Worm (Caenorhabditis elegans): ENCODE measurements around the gene K10B3.1.

Gene K10B3.1

DNA sequence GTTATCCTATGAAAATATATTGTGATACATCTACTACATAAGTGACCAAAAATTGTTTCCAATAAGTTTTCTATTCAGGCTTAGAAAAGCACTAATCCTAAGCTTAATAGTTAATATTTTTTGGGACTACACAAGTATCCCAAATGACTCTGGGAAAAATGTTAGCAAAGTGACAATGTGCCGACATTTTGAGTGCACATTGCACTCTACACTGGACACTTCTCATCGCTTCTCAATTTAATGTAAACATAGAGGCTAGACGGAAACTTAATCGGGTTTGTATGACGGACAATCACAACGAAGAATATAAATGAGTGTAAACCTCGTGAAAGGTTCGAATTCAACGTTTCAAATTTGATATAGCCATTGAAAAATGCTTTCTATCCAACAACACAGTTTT, 23.6 kb upstream of the K10B3.1 start (continued):
- TF ChIP-seq ama-1 (optimal IDR thresholded peaks at IDR 0.05) (peak; percentile 95), peb-1 (tag; optimal IDR thresholded peaks at IDR 0.05) (no peak), C34F6.9 (tag; optimal IDR thresholded peaks at IDR 0.05) (no peak), elt-1 (tag; optimal IDR thresholded peaks at IDR 0.05) (no peak), egl-27 (tag; optimal IDR thresholded peaks at IDR 0.05) (peak; percentile 15), nhr-6 (tag; optimal IDR thresholded peaks at IDR 0.05) (peak; percentile 60), mab-5 (tag; optimal IDR thresholded peaks at IDR 0.05) (no peak), elt-3 (tag; optimal IDR thresholded peaks at IDR 0.05) (no peak), alr-1 (tag; optimal IDR thresholded peaks at IDR 0.05) (no peak), sma-3 (GFP tag; optimal IDR thresholded peaks at IDR 0.05) (peak; percentile 71), lin-13 (GFP tag; optimal IDR thresholded peaks at IDR 0.05) (peak; percentile 74), skn-1 (tag; optimal IDR thresholded peaks at IDR 0.05) (no peak)

DNA sequence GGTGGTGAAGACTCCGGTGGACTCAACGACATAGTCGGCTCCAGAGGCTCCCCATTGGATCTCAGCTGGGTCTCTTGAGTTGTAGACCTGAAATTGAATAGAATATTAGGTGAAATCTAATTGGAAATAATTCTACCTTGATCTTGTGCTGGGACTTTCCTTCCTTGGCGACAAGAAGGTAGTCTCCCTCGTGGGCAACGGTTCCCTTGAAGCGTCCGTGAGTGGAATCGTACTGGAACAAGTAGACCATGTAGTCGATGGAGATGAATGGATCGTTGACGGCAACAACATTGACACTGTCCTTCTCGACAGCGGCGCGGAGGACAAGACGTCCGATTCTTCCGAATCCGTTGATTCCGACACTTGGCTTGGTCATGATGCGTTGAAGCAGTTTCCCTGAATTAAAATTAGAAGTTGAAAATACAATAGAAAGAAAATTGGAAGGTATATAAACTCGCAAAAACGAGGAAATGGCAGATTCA, 22.3 kb upstream of the K10B3.1 start, which contains the start of gene gpd-3:
gpd-3 (minus strand) TSS at position 396 of the 482 bp plus-strand sequence.
- TF ChIP-seq dmd-4 (tag; optimal IDR thresholded peaks at IDR 0.05): no peak
- TF ChIP-seq nhr-237 (tag; optimal IDR thresholded peaks at IDR 0.05): no peak
- TF ChIP-seq alr-1 (tag; optimal IDR thresholded peaks at IDR 0.05): no peak
- no peak for TF ChIP-seq nhr-23 (tag; optimal IDR thresholded peaks at IDR 0.05)
- peak in 1 of 2 experiments; percentile 33 for TF ChIP-seq lsy-2 (tag; optimal IDR thresholded peaks at IDR 0.05)
- peak; percentile 75 for TF ChIP-seq ztf-4 (tag; optimal IDR thresholded peaks at IDR 0.05)
- TF ChIP-seq unc-62 (GFP tag; optimal IDR thresholded peaks at IDR 0.05): no peak
- TF ChIP-seq nhr-11 (tag; optimal IDR thresholded peaks at IDR 0.05): no peak
- peak; percentile 17 for TF ChIP-seq sma-3 (GFP tag; optimal IDR thresholded peaks at IDR 0.05)
- no peak for TF ChIP-seq elt-3 (tag; optimal IDR thresholded peaks at IDR 0.05)
- peak; percentile 37 for TF ChIP-seq crh-2 (tag; optimal IDR thresholded peaks at IDR 0.05)
- no peak for TF ChIP-seq nhr-6 (tag; optimal IDR thresholded peaks at IDR 0.05)
- peak; percentile 73 for TF ChIP-seq ama-1 (optimal IDR thresholded peaks at IDR 0.05)
- no peak for TF ChIP-seq zag-1 (tag; optimal IDR thresholded peaks at IDR 0.05)
- TF ChIP-seq sma-9 (GFP tag; optimal IDR thresholded peaks at IDR 0.05): peak; percentile 20
- TF ChIP-seq sma-9 (tag; optimal IDR thresholded peaks at IDR 0.05): no peak
- peak; percentile 39 for TF ChIP-seq gmeb-1 (tag; optimal IDR thresholded peaks at IDR 0.05)
- TF ChIP-seq unc-55 (GFP tag; optimal IDR thresholded peaks at IDR 0.05): no peak
- no peak for TF ChIP-seq aly-2 (tag; optimal IDR thresholded peaks at IDR 0.05)
- TF ChIP-seq ceh-82 (tag; optimal IDR thresholded peaks at IDR 0.05): no peak
- TF ChIP-seq sem-4 (tag; optimal IDR thresholded peaks at IDR 0.05): no peak
- TF ChIP-seq nhr-129 (tag; optimal IDR thresholded peaks at IDR 0.05): peak; percentile 13
- TF ChIP-seq ZK546.5 (tag; optimal IDR thresholded peaks at IDR 0.05): no peak

DNA sequence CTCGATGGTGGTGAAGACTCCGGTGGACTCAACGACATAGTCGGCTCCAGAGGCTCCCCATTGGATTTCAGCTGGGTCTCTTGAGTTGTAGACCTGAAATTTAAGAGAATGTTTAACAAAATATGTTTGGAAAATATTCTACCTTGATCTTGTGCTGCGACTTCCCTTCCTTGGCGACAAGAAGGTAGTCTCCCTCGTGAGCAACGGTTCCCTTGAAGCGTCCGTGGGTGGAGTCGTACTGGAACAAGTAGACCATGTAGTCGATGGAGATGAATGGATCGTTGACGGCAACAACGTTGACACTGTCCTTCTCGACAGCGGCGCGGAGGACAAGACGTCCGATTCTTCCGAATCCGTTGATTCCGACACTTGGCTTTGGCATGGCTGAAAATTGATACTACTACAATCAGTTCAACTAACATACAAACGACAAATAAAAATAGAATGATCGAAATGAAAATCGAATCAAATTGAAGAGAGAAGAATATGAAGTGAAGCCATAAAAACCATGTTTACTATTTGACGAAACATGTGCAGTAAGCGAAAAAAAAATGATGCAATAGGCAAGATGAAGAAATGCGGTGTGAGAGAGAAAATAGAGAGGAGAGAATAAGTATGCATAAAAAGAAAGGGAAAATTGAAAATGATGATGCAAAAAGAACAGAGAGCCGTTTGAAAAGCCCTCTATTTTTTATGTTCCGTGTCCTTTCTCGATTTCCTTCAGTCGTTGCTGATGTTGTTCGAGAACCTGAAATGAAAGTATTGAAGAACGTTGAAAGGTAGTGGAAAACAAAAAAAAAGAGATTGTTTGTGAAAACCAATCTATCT, 20.8 kb upstream of the K10B3.1 start, which contains the start of gene gpd-2:
gpd-2 (minus strand) TSS at position 384 of the 828 bp plus-strand sequence.
- TF ChIP-seq nhr-129 (tag; optimal IDR thresholded peaks at IDR 0.05) (peak; percentile 99), sem-4 (tag; optimal IDR thresholded peaks at IDR 0.05) (peak; percentile 6), nhr-77 (tag; optimal IDR thresholded peaks at IDR 0.05) (no peak), unc-39 (tag; optimal IDR thresholded peaks at IDR 0.05) (no peak), fos-1 (tag; optimal IDR thresholded peaks at IDR 0.05) (peak; percentile 31), ama-1 (optimal IDR thresholded peaks at IDR 0.05) (peak; percentile 62), ceh-16 (tag; optimal IDR thresholded peaks at IDR 0.05) (no peak), C34F6.9 (tag; optimal IDR thresholded peaks at IDR 0.05) (peak; percentile 38), sma-9 (GFP tag; optimal IDR thresholded peaks at IDR 0.05) (peak; percentile 3), sma-9 (tag; optimal IDR thresholded peaks at IDR 0.05) (no peak), blmp-1 (tag; optimal IDR thresholded peaks at IDR 0.05; ENCODE audit: insufficient read depth) (peak; percentile 30), unc-55 (GFP tag; optimal IDR thresholded peaks at IDR 0.05) (peak; percentile 74), lin-13 (GFP tag; optimal IDR thresholded peaks at IDR 0.05) (peak; percentile 18), nhr-6 (tag; optimal IDR thresholded peaks at IDR 0.05) (peak; percentile 33), lsy-2 (tag; optimal IDR thresholded peaks at IDR 0.05) (peak in 1 of 2 experiments; percentile 37)

Data from whole organism, L2 larva.